Worm (Caenorhabditis elegans): ENCODE measurements around the gene dcr-1.

DNA sequence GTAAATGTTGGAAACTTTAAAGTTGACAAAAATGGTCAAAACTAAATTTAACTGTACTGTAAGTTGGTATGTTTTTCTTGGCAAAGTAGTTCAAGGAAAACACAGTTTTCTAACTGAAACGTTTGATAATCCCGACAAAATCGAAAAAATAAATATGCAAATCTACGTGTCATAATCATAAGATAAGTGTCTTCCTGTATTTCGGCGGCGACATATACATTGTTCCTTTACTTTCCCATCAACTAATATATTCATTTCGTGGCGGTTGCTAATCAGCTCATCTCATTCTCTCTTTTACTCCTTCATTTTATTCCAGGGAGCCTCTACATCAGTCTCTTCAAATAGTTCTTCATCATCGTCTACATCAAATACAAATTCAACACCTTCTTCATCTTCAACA is 12.3 kb downstream of the dcr-1 start:
- TF ChIP-seq nhr-28 (tag; optimal IDR thresholded peaks at IDR 0.05), result no peak
- no peak for TF ChIP-seq nhr-237 (tag; optimal IDR thresholded peaks at IDR 0.05)
- TF ChIP-seq snpc-4 (tag; optimal IDR thresholded peaks at IDR 0.05), result no peak
- no peak for TF ChIP-seq mab-5 (tag; optimal IDR thresholded peaks at IDR 0.05)

Data from whole organism, mixed stage, embryonic.